Fruit fly (Drosophila melanogaster) whole organism, embryonic: Measurements from ENCODE around the gene CG9395.

ENCODE experiments used
- ATbp ChIP-seq: fragments of 200-800 bp; sonication (Bioruptor generic); optimal IDR thresholded peaks from 2 replicates; lab custom pipeline; 2017; ENCODE audit warnings: missing biosample characterization, mild to moderate bottlenecking, missing genetic modification characterization, missing genetic modification reagents
- Ada2b ChIP-seq: fragments of 200-800 bp; sonication (Bioruptor generic); IDR thresholded peaks from 2 replicates; pipeline ENCODE4 v1.3.6; 2022; ENCODE audit warnings: missing biosample characterization, missing genetic modification characterization
- Adf1 ChIP-seq: fragments of 200-800 bp; sonication (Bioruptor generic); IDR thresholded peaks from 2 replicates; pipeline ENCODE4 v1.3.6; 2022; ENCODE audit warnings: missing biosample characterization, missing genetic modification characterization
- Bgb ChIP-seq: fragments of 200-800 bp; sonication (Bioruptor generic); IDR thresholded peaks from 2 replicates; pipeline ENCODE4 v1.3.6; 2022; ENCODE audit warnings: missing biosample characterization, missing genetic modification characterization; ENCODE audit not compliant: partially characterized antibody
- CG10543 ChIP-seq: fragments of 200-800 bp; sonication (Bioruptor generic); optimal IDR thresholded peaks from 3 replicates; lab custom pipeline; 2017; ENCODE audit warnings: missing biosample characterization, mild to moderate bottlenecking, missing genetic modification characterization, moderate library complexity
- CG11398 ChIP-seq: fragments of 200-800 bp; sonication (Bioruptor generic); optimal IDR thresholded peaks from 2 replicates; lab custom pipeline; 2016; ENCODE audit warnings: missing biosample characterization, missing genetic modification characterization
- CG12155 ChIP-seq: fragments of 200-800 bp; sonication (Bioruptor generic); optimal IDR thresholded peaks from 3 replicates; lab custom pipeline; 2016; ENCODE audit warnings: missing biosample characterization, missing genetic modification characterization
- CG12659 ChIP-seq: fragments of 200-800 bp; sonication (Bioruptor generic); optimal IDR thresholded peaks from 3 replicates; lab custom pipeline; 2017; ENCODE audit warnings: mild to moderate bottlenecking, missing biosample characterization, missing genetic modification reagents, missing genetic modification characterization
- CG14050 ChIP-seq: fragments of 200-800 bp; sonication (Bioruptor generic); IDR thresholded peaks from 3 replicates; pipeline ENCODE4 v1.3.6; 2022; ENCODE audit warnings: missing biosample characterization, missing genetic modification characterization
- CG17385 ChIP-seq: fragments of 200-800 bp; sonication (Bioruptor generic); optimal IDR thresholded peaks from 3 replicates; lab custom pipeline; 2018; ENCODE audit warnings: missing biosample characterization, mild to moderate bottlenecking, missing genetic modification characterization
- CG2120 ChIP-seq: fragments of 200-800 bp; sonication (Bioruptor generic); optimal IDR thresholded peaks from 3 replicates; lab custom pipeline; 2016; ENCODE audit warnings: missing biosample characterization, missing genetic modification characterization
- CG2875 ChIP-seq: fragments of 200-800 bp; sonication (Bioruptor generic); optimal IDR thresholded peaks from 2 replicates; lab custom pipeline; 2017; ENCODE audit warnings: missing biosample characterization, mild to moderate bottlenecking, missing genetic modification characterization, missing genetic modification reagents
- CG3281 ChIP-seq: fragments of 200-800 bp; sonication (Bioruptor generic); optimal IDR thresholded peaks from 3 replicates; lab custom pipeline; 2017; ENCODE audit warnings: missing biosample characterization, mild to moderate bottlenecking, missing genetic modification characterization
- CG4820 ChIP-seq: fragments of 200-800 bp; sonication (Bioruptor generic); optimal IDR thresholded peaks from 3 replicates; lab custom pipeline; 2016; ENCODE audit warnings: missing biosample characterization, missing genetic modification characterization
- CG4854 ChIP-seq: fragments of 200-800 bp; sonication (Bioruptor generic); optimal IDR thresholded peaks from 2 replicates; lab custom pipeline; 2016; ENCODE audit warnings: missing biosample characterization, missing genetic modification characterization, inconsistent platforms
- CG6683 ChIP-seq: fragments of 200-800 bp; sonication (Bioruptor generic); optimal IDR thresholded peaks from 2 replicates; lab custom pipeline; 2017; ENCODE audit warnings: missing biosample characterization, mild to moderate bottlenecking, missing genetic modification characterization, missing genetic modification reagents
- CG7556 ChIP-seq: fragments of 200-800 bp; sonication (Bioruptor generic); optimal IDR thresholded peaks from 2 replicates; lab custom pipeline; 2017; ENCODE audit warnings: missing biosample characterization, mild to moderate bottlenecking, missing genetic modification characterization
- CG7928 ChIP-seq: fragments of 200-800 bp; sonication (Bioruptor generic); optimal IDR thresholded peaks from 2 replicates; lab custom pipeline; 2017; ENCODE audit warnings: missing biosample characterization, mild to moderate bottlenecking, missing genetic modification characterization
- CG8290 ChIP-seq, 3 experiments: fragments of 200-800 bp; sonication (Bioruptor generic); optimal IDR thresholded peaks; 2 replicates each; lab custom pipeline; 2016 to 2019; ENCODE audit warnings: missing biosample characterization in 3 of 3, missing genetic modification characterization in 3 of 3, mild to moderate bottlenecking in 2 of 3, moderate library complexity in 1 of 3
- CkIIα-i1 ChIP-seq: fragments of 200-800 bp; sonication (Bioruptor generic); IDR thresholded peaks from 2 replicates; pipeline ENCODE4 v1.3.6; 2022; ENCODE audit warnings: missing biosample characterization, missing genetic modification characterization
- Doc3 ChIP-seq: fragments of 200-800 bp; sonication (Bioruptor generic); IDR thresholded peaks from 3 replicates; pipeline ENCODE4 v1.3.6; 2022; ENCODE audit warnings: missing biosample characterization, missing genetic modification characterization; ENCODE audit not compliant: partially characterized antibody
- GATAe ChIP-seq: fragments of 200-800 bp; sonication (Bioruptor generic); conservative IDR thresholded peaks from 2 replicates; pipeline ENCODE4 v1.3.6; 2022; ENCODE audit warnings: missing biosample characterization, missing genetic modification characterization
- HLH3B ChIP-seq: fragments of 200-800 bp; sonication (Bioruptor generic); IDR thresholded peaks from 2 replicates; pipeline ENCODE4 v1.3.6; 2022; ENCODE audit warnings: missing biosample characterization, missing genetic modification characterization
- Hmr ChIP-seq: fragments of 200-800 bp; sonication (Bioruptor generic); optimal IDR thresholded peaks from 3 replicates; lab custom pipeline; 2017; ENCODE audit warnings: mild to moderate bottlenecking, missing biosample characterization, missing genetic modification reagents, missing genetic modification characterization
- NC2β ChIP-seq: fragments of 200-800 bp; sonication (Bioruptor generic); optimal IDR thresholded peaks from 2 replicates; lab custom pipeline; 2016; ENCODE audit warnings: missing biosample characterization, missing genetic modification characterization
- Six4 ChIP-seq: fragments of 200-800 bp; sonication (Bioruptor generic); optimal IDR thresholded peaks from 2 replicates; lab custom pipeline; 2016; ENCODE audit warnings: missing biosample characterization, missing genetic modification characterization
- Vsx1 ChIP-seq: fragments of 200-800 bp; sonication (Bioruptor generic); optimal IDR thresholded peaks from 2 replicates; lab custom pipeline; 2017; ENCODE audit warnings: missing biosample characterization, mild to moderate bottlenecking, missing genetic modification characterization, missing genetic modification reagents
- Xbp1 ChIP-seq: fragments of 200-800 bp; sonication (Bioruptor generic); optimal IDR thresholded peaks from 3 replicates; lab custom pipeline; 2016; ENCODE audit warnings: missing biosample characterization, mild to moderate bottlenecking, missing genetic modification characterization
- Xrp1 ChIP-seq: fragments of 200-800 bp; sonication (Bioruptor generic); IDR thresholded peaks from 2 replicates; pipeline ENCODE4 v1.3.6; 2022; ENCODE audit warnings: missing biosample characterization, missing genetic modification characterization
- ab ChIP-seq: fragments of 200-800 bp; sonication (Bioruptor generic); optimal IDR thresholded peaks from 2 replicates; lab custom pipeline; 2016; ENCODE audit warnings: missing biosample characterization, missing genetic modification characterization
- az2 ChIP-seq: fragments of 200-800 bp; sonication (Bioruptor generic); optimal IDR thresholded peaks from 3 replicates; lab custom pipeline; 2016; ENCODE audit warnings: missing biosample characterization, missing genetic modification characterization
- bbx ChIP-seq: fragments of 200-800 bp; sonication (Bioruptor generic); IDR thresholded peaks from 2 replicates; pipeline ENCODE4 v1.3.6; 2022; ENCODE audit warnings: missing biosample characterization, missing genetic modification characterization; ENCODE audit not compliant: partially characterized antibody
- croc ChIP-seq: fragments of 200-800 bp; sonication (Bioruptor generic); conservative IDR thresholded peaks from 3 replicates; pipeline ENCODE4 v1.3.6; 2022; ENCODE audit warnings: missing biosample characterization, missing genetic modification characterization
- da ChIP-seq: fragments of 200-800 bp; sonication (Bioruptor generic); optimal IDR thresholded peaks from 2 replicates; lab custom pipeline; 2016; ENCODE audit warnings: missing biosample characterization, missing genetic modification characterization
- dmrt11E ChIP-seq: fragments of 200-800 bp; sonication (Bioruptor generic); optimal IDR thresholded peaks from 3 replicates; lab custom pipeline; 2018; ENCODE audit warnings: missing biosample characterization, mild to moderate bottlenecking, missing genetic modification characterization, moderate library complexity
- eve ChIP-seq, 2 experiments: fragments of >200 bp; optimal IDR thresholded peaks; 2 replicates each; lab custom pipeline; 2017; ENCODE audit warnings: missing biosample characterization in 2 of 2, missing genetic modification characterization in 2 of 2
- ewg ChIP-seq: fragments of 200-800 bp; sonication (Bioruptor generic); optimal IDR thresholded peaks from 3 replicates; lab custom pipeline; 2017; ENCODE audit warnings: mild to moderate bottlenecking, missing biosample characterization, missing genetic modification reagents, missing genetic modification characterization
- gt ChIP-seq: fragments of 200-800 bp; sonication (Bioruptor generic); IDR thresholded peaks from 2 replicates; pipeline ENCODE4 v1.3.6; 2022; ENCODE audit warnings: missing biosample characterization, missing genetic modification characterization
- hb ChIP-seq: fragments of 200-800 bp; sonication (Bioruptor generic); IDR thresholded peaks from 3 replicates; pipeline ENCODE4 v1.3.6; 2022; ENCODE audit warnings: missing biosample characterization, missing genetic modification characterization; ENCODE audit not compliant: partially characterized antibody
- her ChIP-seq: fragments of 200-800 bp; sonication (Bioruptor generic); optimal IDR thresholded peaks from 2 replicates; lab custom pipeline; 2016; ENCODE audit warnings: missing biosample characterization, missing genetic modification characterization
- pita ChIP-seq: fragments of 200-800 bp; sonication (Bioruptor generic); optimal IDR thresholded peaks from 2 replicates; lab custom pipeline; 2017; ENCODE audit warnings: missing biosample characterization, mild to moderate bottlenecking, missing genetic modification characterization
- ranshi ChIP-seq: fragments of 200-800 bp; sonication (Bioruptor generic); IDR thresholded peaks from 2 replicates; pipeline ENCODE4 v1.3.6; 2022; ENCODE audit warnings: missing biosample characterization, missing genetic modification characterization
- row ChIP-seq: fragments of 200-800 bp; sonication (Bioruptor generic); IDR thresholded peaks from 3 replicates; pipeline ENCODE4 v1.3.6; 2022; ENCODE audit warnings: missing biosample characterization, missing genetic modification characterization
- salm ChIP-seq: fragments of 200-800 bp; sonication (Bioruptor generic); optimal IDR thresholded peaks from 2 replicates; lab custom pipeline; 2018; ENCODE audit warnings: missing biosample characterization, mild to moderate bottlenecking, missing genetic modification characterization
- sim ChIP-seq: fragments of 200-800 bp; sonication (Bioruptor generic); IDR thresholded peaks from 2 replicates; pipeline ENCODE4 v1.3.6; 2022; ENCODE audit warnings: missing biosample characterization, missing genetic modification characterization
- slbo ChIP-seq: fragments of 200-800 bp; sonication (Bioruptor generic); IDR thresholded peaks from 2 replicates; pipeline ENCODE4 v1.3.6; 2022; ENCODE audit warnings: missing biosample characterization, missing genetic modification characterization
- ttk ChIP-seq: fragments of 200-800 bp; sonication (Bioruptor generic); IDR thresholded peaks from 2 replicates; pipeline ENCODE4 v2.1.2; 2022; ENCODE audit warnings: missing biosample characterization, missing genetic modification characterization
- twi ChIP-seq: fragments of 200-800 bp; optimal IDR thresholded peaks from 2 replicates; lab custom pipeline; 2019; ENCODE audit warnings: missing biosample characterization, mild to moderate bottlenecking, missing genetic modification characterization, moderate library complexity
- wek ChIP-seq: fragments of 200-800 bp; sonication (Bioruptor generic); optimal IDR thresholded peaks from 3 replicates; lab custom pipeline; 2018; ENCODE audit warnings: missing biosample characterization, mild to moderate bottlenecking, missing genetic modification characterization, moderate library complexity
- wor ChIP-seq: fragments of 200-800 bp; sonication (Bioruptor generic); IDR thresholded peaks from 2 replicates; pipeline ENCODE4 v1.3.6; 2022; ENCODE audit warnings: missing biosample characterization, missing genetic modification characterization
- z ChIP-seq: fragments of 200-800 bp; sonication (Bioruptor generic); IDR thresholded peaks from 3 replicates; pipeline ENCODE4 v1.3.6; 2022; ENCODE audit warnings: missing biosample characterization, missing genetic modification characterization

Gene CG9395

dm6 chr2L:13367378-13367777 is 12.5 kb upstream of the CG9395 start, which contains the start of gene Tap42 (continued):
- TF ChIP-seq ewg, result no peak
- peak; percentile 7 for TF ChIP-seq CG7556
- TF ChIP-seq Xrp1 (GFP tag; lab: Robert Waterston, UW), result 0 out of 2 replicates have a peak, but pooled peaks have one; percentile 12
- no peak for TF ChIP-seq Ada2b (GFP tag; lab: Robert Waterston, UW)
- TF ChIP-seq CG8290 (GFP tag; optimal IDR thresholded peaks at IDR 0.05; lab: Kevin White, UChicago), result no peak
- no peak for TF ChIP-seq CG8290 (tag; optimal IDR thresholded peaks at IDR 0.05; lab: Kevin White, UChicago)
- no peak for TF ChIP-seq gt (GFP tag; lab: Robert Waterston, UW)
- TF ChIP-seq Adf1 (GFP tag; lab: Robert Waterston, UW), result peak; percentile 25; the same call in 1 of the 2 replicates
- no peak for TF ChIP-seq Six4 (GFP tag; lab: Kevin White, UChicago)
- peak; percentile 20 for TF ChIP-seq az2 (GFP tag; lab: Kevin White, UChicago)
- TF ChIP-seq Xbp1 (GFP tag; lab: Kevin White, UChicago), result peak; percentile 28
- TF ChIP-seq CG6683 (GFP tag; lab: Kevin White, UChicago), result no peak
- TF ChIP-seq croc (GFP tag; lab: Robert Waterston, UW), result no peak
- no peak for TF ChIP-seq Doc3 (GFP tag; lab: Robert Waterston, UW)
- no peak for TF ChIP-seq sim (GFP tag; lab: Robert Waterston, UW)
- peak; percentile 33 for TF ChIP-seq CG10543 (GFP tag; lab: Kevin White, UChicago)
- no peak for TF ChIP-seq CG14050 (GFP tag; lab: Robert Waterston, UW)
- TF ChIP-seq twi, result peak; percentile 11
- TF ChIP-seq CG11398 (GFP tag; lab: Kevin White, UChicago), result no peak
- TF ChIP-seq hb (GFP tag; lab: Robert Waterston, UW), result no peak
- TF ChIP-seq CG3281 (GFP tag; lab: Kevin White, UChicago), result peak; percentile 46
- no peak for TF ChIP-seq da (GFP tag; lab: Kevin White, UChicago)
- TF ChIP-seq ttk (GFP tag; lab: Robert Waterston, UW), result no peak
- no peak for TF ChIP-seq ATbp (GFP tag; lab: Kevin White, UChicago)
- TF ChIP-seq eve (GFP tag; optimal IDR thresholded peaks at IDR 0.05; lab: Kevin White, UChicago), result no peak
- no peak for TF ChIP-seq salm (tag; lab: Kevin White, UChicago)
- no peak for TF ChIP-seq ab
- no peak for TF ChIP-seq wor (GFP tag; lab: Robert Waterston, UW)
- TF ChIP-seq dmrt11E (tag; lab: Kevin White, UChicago), result no peak
- peak; percentile 53 for TF ChIP-seq CG12659 (GFP tag; lab: Kevin White, UChicago)
- TF ChIP-seq CG2875 (GFP tag; lab: Kevin White, UChicago), result no peak
- TF ChIP-seq CG2120, result peak; percentile 62
- TF ChIP-seq CG4820, result no peak
- no peak for TF ChIP-seq CkIIα-i1 (GFP tag; lab: Robert Waterston, UW)
- no peak for TF ChIP-seq Vsx1 (GFP tag; lab: Kevin White, UChicago)
- TF ChIP-seq slbo (GFP tag; lab: Robert Waterston, UW), result no peak
- TF ChIP-seq Hmr (GFP tag; lab: Kevin White, UChicago), result no peak
- TF ChIP-seq row (GFP tag; lab: Robert Waterston, UW), result peak; percentile 71
- TF ChIP-seq z, result no peak
- peak; percentile 89 for TF ChIP-seq CG7928 (GFP tag; lab: Kevin White, UChicago)
- no peak for TF ChIP-seq CG4854 (GFP tag; lab: Kevin White, UChicago)
- no peak for TF ChIP-seq HLH3B (GFP tag; lab: Robert Waterston, UW)
- TF ChIP-seq wek (GFP tag; lab: Kevin White, UChicago), result no peak
- peak; percentile 22 for TF ChIP-seq CG12155 (GFP tag; lab: Kevin White, UChicago)
- no peak for TF ChIP-seq ranshi (GFP tag; lab: Robert Waterston, UW)
- no peak for TF ChIP-seq pita (GFP tag; lab: Kevin White, UChicago)
- peak; percentile 3 for TF ChIP-seq CG17385
- TF ChIP-seq Bgb (GFP tag; lab: Robert Waterston, UW), result no peak
- no peak for TF ChIP-seq her
- TF ChIP-seq bbx (GFP tag; lab: Robert Waterston, UW), result no peak
- TF ChIP-seq NC2β (GFP tag; lab: Kevin White, UChicago), result no peak
- TF ChIP-seq GATAe, result no peak
